Worm (Caenorhabditis elegans): ENCODE results near the gene sdn-1.

- no peak for TF ChIP-seq T22C8.4 (GFP tag; IDR thresholded peaks at IDR 0.05)
- no peak for TF ChIP-seq tab-1 (GFP tag; IDR thresholded peaks at IDR 0.05)
- no peak for TF ChIP-seq ref-1 (GFP tag; conservative IDR thresholded peaks at IDR 0.05)
- no peak for TF ChIP-seq ztf-29 (GFP tag; IDR thresholded peaks at IDR 0.05)
- TF ChIP-seq ztf-23 (GFP tag; IDR thresholded peaks at IDR 0.05), result no peak
- TF ChIP-seq klf-2 (GFP tag; conservative IDR thresholded peaks at IDR 0.05), result no peak
- TF ChIP-seq flt-1 (GFP tag; IDR thresholded peaks at IDR 0.05), result no peak
These were observed 1.7 kb upstream of the sdn-1 start for ce11 chrX:10594701-10595421.

Data from whole organism, midembryonic.